Fruit fly (Drosophila melanogaster): ENCODE measurements around the gene Rpn3.
A peak's percentile ranks its signal among the peaks of the same experiment; 100 is the strongest.

Gene Rpn3

dm6 chr2L:19021278-19022220 lies 30.0 kb upstream of the Rpn3 start (continued):
- TF ChIP-seq CG17912 (GFP tag; optimal IDR thresholded peaks at IDR 0.05): no peak
- peak; percentile 22; the same call in 1 of the 2 replicates for TF ChIP-seq sens-2 (GFP tag; IDR thresholded peaks at IDR 0.05)
- TF ChIP-seq grn (GFP tag; optimal IDR thresholded peaks at IDR 0.05): no peak
- TF ChIP-seq repo (GFP tag; optimal IDR thresholded peaks at IDR 0.05): no peak
- TF ChIP-seq jigr1 (GFP tag; IDR thresholded peaks at IDR 0.05): no peak
- TF ChIP-seq tup (GFP tag; optimal IDR thresholded peaks at IDR 0.05): no peak
- TF ChIP-seq Chrac-16 (GFP tag; optimal IDR thresholded peaks at IDR 0.05): peak; percentile 63
- TF ChIP-seq HmgZ (tag; optimal IDR thresholded peaks at IDR 0.05): peak; percentile 68
- TF ChIP-seq Pdp1 (GFP tag; optimal IDR thresholded peaks at IDR 0.05): peak in 1 of 2 experiments; percentile 41
- no peak for TF ChIP-seq gcm2 (GFP tag; optimal IDR thresholded peaks at IDR 0.05)
- peak; percentile 89 for TF ChIP-seq Fer1 (GFP tag; optimal IDR thresholded peaks at IDR 0.05)
- no peak for TF ChIP-seq Sin3A (optimal IDR thresholded peaks at IDR 0.05)
- no peak for TF ChIP-seq CG31388 (GFP tag; optimal IDR thresholded peaks at IDR 0.05)
- TF ChIP-seq Camta (GFP tag; optimal IDR thresholded peaks at IDR 0.05): no peak
- no peak for TF ChIP-seq CG13287 (GFP tag; IDR thresholded peaks at IDR 0.05; ENCODE audit: partially characterized antibody)
- TF ChIP-seq Mad (GFP tag; optimal IDR thresholded peaks at IDR 0.05): peak; percentile 25
- no peak for TF ChIP-seq eve (GFP tag; optimal IDR thresholded peaks at IDR 0.05)
- TF ChIP-seq C15 (GFP tag; IDR thresholded peaks at IDR 0.05): no peak
- peak; percentile 85 for TF ChIP-seq CG12659 (GFP tag; optimal IDR thresholded peaks at IDR 0.05)
- TF ChIP-seq CG32767 (GFP tag; IDR thresholded peaks at IDR 0.05): peak; percentile 74; the same call in 1 of the 2 replicates
- no peak for TF ChIP-seq emc (GFP tag; optimal IDR thresholded peaks at IDR 0.05)
- TF ChIP-seq kah (GFP tag; optimal IDR thresholded peaks at IDR 0.05): peak; percentile 38
- no peak for TF ChIP-seq CG12236 (GFP tag; optimal IDR thresholded peaks at IDR 0.05)
- no peak for TF ChIP-seq aop (GFP tag; IDR thresholded peaks at IDR 0.05)
- TF ChIP-seq zen2 (GFP tag; IDR thresholded peaks at IDR 0.05; ENCODE audit: partially characterized antibody): no peak
- TF ChIP-seq CG11247 (GFP tag; IDR thresholded peaks at IDR 0.05): peak; percentile 66
- no peak for TF ChIP-seq Poxn (GFP tag; IDR thresholded peaks at IDR 0.05)
- TF ChIP-seq Xbp1 (GFP tag; optimal IDR thresholded peaks at IDR 0.05): peak; percentile 69
- TF ChIP-seq Sox102F (GFP tag; optimal IDR thresholded peaks at IDR 0.05): peak; percentile 84
- peak; percentile 51 for TF ChIP-seq HLH54F (GFP tag; optimal IDR thresholded peaks at IDR 0.05)
- no peak; the same call in 1 of the 2 replicates for TF ChIP-seq cas (GFP tag; IDR thresholded peaks at IDR 0.05)
- no peak for TF ChIP-seq sna (GFP tag; IDR thresholded peaks at IDR 0.05; ENCODE audit: partially characterized antibody)
- no peak for TF ChIP-seq CG7963 (GFP tag; IDR thresholded peaks at IDR 0.05; ENCODE audit: partially characterized antibody)
- peak; percentile 12 to 89 for TF ChIP-seq Hr51 (GFP tag; optimal IDR thresholded peaks at IDR 0.05)
- TF ChIP-seq CG7987 (GFP tag; optimal IDR thresholded peaks at IDR 0.05): peak; percentile 3
- TF ChIP-seq CG7839 (tag; optimal IDR thresholded peaks at IDR 0.05): peak; percentile 85
- TF ChIP-seq CG34376 (GFP tag; optimal IDR thresholded peaks at IDR 0.05): peak; percentile 80
- TF ChIP-seq CG8290 (GFP tag; optimal IDR thresholded peaks at IDR 0.05): peak; percentile 25
- no peak for TF ChIP-seq CG8290 (tag; optimal IDR thresholded peaks at IDR 0.05)
- peak; percentile 43 for TF ChIP-seq jing (GFP tag; optimal IDR thresholded peaks at IDR 0.05)
- no peak for TF ChIP-seq Tbp (GFP tag; optimal IDR thresholded peaks at IDR 0.05)
- TF ChIP-seq dysf (GFP tag; IDR thresholded peaks at IDR 0.05): peak; percentile 87
- peak; percentile 83 for TF ChIP-seq lab (GFP tag; optimal IDR thresholded peaks at IDR 0.05)
- peak; percentile 87 for TF ChIP-seq nmo (GFP tag; optimal IDR thresholded peaks at IDR 0.05)
- TF ChIP-seq CG31441 (GFP tag; IDR thresholded peaks at IDR 0.05): peak; percentile 85
- TF ChIP-seq Myb (GFP tag; optimal IDR thresholded peaks at IDR 0.05): peak; percentile 24
- peak; percentile 72 for TF ChIP-seq lilli (GFP tag; optimal IDR thresholded peaks at IDR 0.05)
- no peak; the same call in 1 of the 2 replicates for TF ChIP-seq peb (GFP tag; IDR thresholded peaks at IDR 0.05)
- peak; percentile 38; the same call in 1 of the 2 replicates for TF ChIP-seq Nf-YA (GFP tag; IDR thresholded peaks at IDR 0.05)
